Fruit fly (Drosophila melanogaster): ENCODE data around the gene Pgk.

Gene Pgk

DNA sequence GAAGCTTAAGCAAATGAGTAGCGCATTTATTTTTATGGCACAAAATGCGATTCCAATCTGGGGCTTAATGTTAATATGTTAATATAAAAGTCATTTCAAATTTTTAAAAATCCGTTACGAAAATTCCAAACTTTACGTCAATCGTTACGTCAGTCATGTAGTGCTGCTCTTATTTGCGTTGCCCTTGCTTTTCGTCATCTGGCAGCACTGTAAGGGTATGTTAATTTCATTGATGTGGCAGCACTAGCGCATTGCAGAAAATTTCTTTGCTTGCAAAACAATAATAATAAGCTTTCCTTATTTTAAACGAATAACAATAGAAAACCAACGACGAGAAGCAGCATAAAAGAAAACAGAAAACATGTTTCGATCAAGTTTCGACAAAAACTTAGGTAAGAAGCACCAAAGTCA, 13.0 kb downstream of the Pgk start, which contains the start of gene Hrs:
Gene Hrs, plus strand, starts transcription at position 167 of the 411 bp plus-strand sequence.
- TF ChIP-seq Sox14 (GFP tag; optimal IDR thresholded peaks at IDR 0.05) (peak; percentile 53), CG3032 (tag; optimal IDR thresholded peaks at IDR 0.05) (peak; percentile 25), vri (GFP tag; optimal IDR thresholded peaks at IDR 0.05) (no peak), CG16779 (tag; optimal IDR thresholded peaks at IDR 0.05) (no peak), esn (GFP tag; optimal IDR thresholded peaks at IDR 0.05) (peak; percentile 22), svp (GFP tag) (peak; percentile 25)

DNA sequence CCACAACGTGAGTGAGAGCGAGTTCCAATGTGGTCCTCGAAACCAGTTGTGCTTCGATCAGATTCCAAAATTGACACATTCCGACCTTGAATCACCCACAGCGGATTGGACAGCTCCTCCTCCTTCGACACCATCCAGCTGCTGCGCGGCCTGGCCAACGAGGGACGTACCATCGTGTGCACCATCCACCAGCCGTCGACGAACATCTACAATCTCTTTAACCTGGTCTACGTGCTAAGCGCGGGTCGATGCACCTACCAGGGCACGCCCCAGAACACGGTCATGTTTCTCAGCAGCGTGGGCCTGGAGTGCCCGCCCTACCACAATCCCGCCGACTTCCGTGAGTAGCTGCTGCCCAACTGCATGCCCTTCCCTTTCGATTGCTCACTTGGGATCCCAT, 15.3 kb downstream of the Pgk start:
- TF ChIP-seq CG8319 (GFP tag; optimal IDR thresholded peaks at IDR 0.05) (no peak), CG31627 (GFP tag; optimal IDR thresholded peaks at IDR 0.05) (no peak), Sox15 (GFP tag; optimal IDR thresholded peaks at IDR 0.05) (no peak), Eip78C (GFP tag) (no peak), CG4318 (GFP tag; optimal IDR thresholded peaks at IDR 0.05) (no peak), CG15336 (GFP tag; IDR thresholded peaks at IDR 0.05) (no peak), CG9139 (GFP tag; optimal IDR thresholded peaks at IDR 0.05) (no peak), vri (GFP tag; optimal IDR thresholded peaks at IDR 0.05) (no peak), CG6854 (GFP tag; optimal IDR thresholded peaks at IDR 0.05) (no peak), pdm3 (GFP tag; optimal IDR thresholded peaks at IDR 0.05) (no peak), net (GFP tag; optimal IDR thresholded peaks at IDR 0.05) (no peak), salr (GFP tag; optimal IDR thresholded peaks at IDR 0.05) (no peak), Ets96B (tag; optimal IDR thresholded peaks at IDR 0.05) (no peak), CG10631 (GFP tag; optimal IDR thresholded peaks at IDR 0.05) (no peak), CG32006 (GFP tag; optimal IDR thresholded peaks at IDR 0.05) (no peak), Smox (GFP tag; optimal IDR thresholded peaks at IDR 0.05) (no peak), CG16779 (tag; optimal IDR thresholded peaks at IDR 0.05) (no peak), spab (GFP tag; optimal IDR thresholded peaks at IDR 0.05) (no peak), Hr39 (GFP tag; optimal IDR thresholded peaks at IDR 0.05) (no peak), Blimp-1 (GFP tag; optimal IDR thresholded peaks at IDR 0.05) (no peak)

DNA sequence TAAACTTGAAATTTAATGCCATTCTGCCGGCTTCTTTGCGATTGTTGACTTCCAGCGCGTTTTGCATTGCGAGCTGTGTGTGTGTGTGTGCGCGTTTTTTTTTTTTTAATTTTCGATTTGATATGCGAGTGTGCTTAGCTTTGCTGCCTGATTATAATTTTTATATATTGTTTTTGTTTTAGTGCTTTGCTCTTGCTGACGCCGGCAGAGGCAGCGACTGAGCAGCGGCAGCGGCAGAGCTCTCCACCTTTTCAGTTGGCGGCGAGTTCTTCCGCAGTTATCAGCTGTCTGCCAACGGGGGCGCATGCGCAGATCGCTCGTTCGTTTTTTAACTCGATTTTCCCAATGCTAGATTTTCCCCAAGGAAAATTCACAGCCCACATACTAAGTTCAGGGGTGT, 17.3 kb downstream of the Pgk start:
- TF ChIP-seq Hr39 (GFP tag; optimal IDR thresholded peaks at IDR 0.05) (no peak), Hr4 (GFP tag; optimal IDR thresholded peaks at IDR 0.05) (no peak), CG11294 (GFP tag; IDR thresholded peaks at IDR 0.05) (no peak), CG6163 (GFP tag; IDR thresholded peaks at IDR 0.05) (peak; percentile 51; the same call in 2 of the 3 replicates), Ets96B (tag; optimal IDR thresholded peaks at IDR 0.05) (no peak)

DNA sequence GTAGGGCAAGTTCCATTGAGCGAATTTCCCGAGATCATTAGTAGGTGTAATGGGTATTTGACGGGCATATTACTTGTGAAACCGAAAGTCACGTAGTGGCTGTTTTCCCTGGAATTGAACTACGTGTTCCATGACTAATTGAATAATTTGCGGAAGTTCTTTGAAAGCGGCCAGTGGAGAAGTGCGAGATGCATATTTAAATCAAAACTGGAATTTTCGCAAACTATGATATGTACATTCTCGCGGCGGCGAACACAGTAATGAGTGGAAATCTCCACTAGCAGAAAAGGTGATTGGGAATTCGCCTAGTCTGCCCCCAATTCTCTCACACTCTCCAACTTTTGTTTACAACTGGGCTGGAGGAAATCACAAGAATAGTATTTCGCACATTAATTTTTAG, 17.9 kb downstream of the Pgk start:
- TF ChIP-seq CG8119 (GFP tag; IDR thresholded peaks at IDR 0.05) = no peak
- no peak for TF ChIP-seq CG8632 (GFP tag; optimal IDR thresholded peaks at IDR 0.05)
- TF ChIP-seq Smox (GFP tag; optimal IDR thresholded peaks at IDR 0.05) = no peak
- no peak for TF ChIP-seq topi (GFP tag; optimal IDR thresholded peaks at IDR 0.05)
- TF ChIP-seq CG15336 (GFP tag; IDR thresholded peaks at IDR 0.05) = no peak
- TF ChIP-seq CG10669 (GFP tag; optimal IDR thresholded peaks at IDR 0.05) = peak; percentile 30
- TF ChIP-seq CG11902 (GFP tag; optimal IDR thresholded peaks at IDR 0.05) = no peak
- TF ChIP-seq CG3032 (tag; optimal IDR thresholded peaks at IDR 0.05) = no peak
- no peak for TF ChIP-seq ss (GFP tag; optimal IDR thresholded peaks at IDR 0.05)
- no peak for TF ChIP-seq fkh (GFP tag; optimal IDR thresholded peaks at IDR 0.05)
- TF ChIP-seq pdm3 (GFP tag; optimal IDR thresholded peaks at IDR 0.05) = peak; percentile 17
- TF ChIP-seq Met (GFP tag; optimal IDR thresholded peaks at IDR 0.05) = no peak
- TF ChIP-seq CG11762 (GFP tag; optimal IDR thresholded peaks at IDR 0.05; ENCODE audit: insufficient read depth) = no peak
- TF ChIP-seq CG10631 (GFP tag; optimal IDR thresholded peaks at IDR 0.05) = peak; percentile 40
- peak; percentile 5 for TF ChIP-seq CG3919 (GFP tag; optimal IDR thresholded peaks at IDR 0.05)
- no peak for TF ChIP-seq Eip75B (GFP tag; optimal IDR thresholded peaks at IDR 0.05)
- peak; percentile 72 for TF ChIP-seq Eip78C (GFP tag)
- peak; percentile 11 for TF ChIP-seq CG1621 (tag; optimal IDR thresholded peaks at IDR 0.05)
- no peak for TF ChIP-seq CG34406 (GFP tag; optimal IDR thresholded peaks at IDR 0.05)
- no peak for TF ChIP-seq fd85E (GFP tag; optimal IDR thresholded peaks at IDR 0.05)
- no peak for TF ChIP-seq dac (GFP tag; optimal IDR thresholded peaks at IDR 0.05)
- TF ChIP-seq Ets21C (GFP tag; optimal IDR thresholded peaks at IDR 0.05) = no peak
- TF ChIP-seq CG7368 (GFP tag; optimal IDR thresholded peaks at IDR 0.05) = no peak
- TF ChIP-seq Sox15 (GFP tag; optimal IDR thresholded peaks at IDR 0.05) = no peak
- no peak for TF ChIP-seq Ets96B (tag; optimal IDR thresholded peaks at IDR 0.05)
- TF ChIP-seq Lpt (GFP tag; optimal IDR thresholded peaks at IDR 0.05) = no peak
- TF ChIP-seq esn (GFP tag; optimal IDR thresholded peaks at IDR 0.05) = no peak
- no peak for TF ChIP-seq Hr39 (GFP tag; optimal IDR thresholded peaks at IDR 0.05)
- no peak for TF ChIP-seq CG6163 (GFP tag; IDR thresholded peaks at IDR 0.05)
- TF ChIP-seq Blimp-1 (GFP tag; optimal IDR thresholded peaks at IDR 0.05) = no peak
- no peak for TF ChIP-seq CG6808 (GFP tag; optimal IDR thresholded peaks at IDR 0.05)

All from whole organism, prepupa.